Fruit fly (Drosophila melanogaster): ENCODE measurements around the gene Drs.
A peak's percentile ranks its signal among the peaks of the same experiment; 100 is the strongest.

Gene Drs

DNA sequence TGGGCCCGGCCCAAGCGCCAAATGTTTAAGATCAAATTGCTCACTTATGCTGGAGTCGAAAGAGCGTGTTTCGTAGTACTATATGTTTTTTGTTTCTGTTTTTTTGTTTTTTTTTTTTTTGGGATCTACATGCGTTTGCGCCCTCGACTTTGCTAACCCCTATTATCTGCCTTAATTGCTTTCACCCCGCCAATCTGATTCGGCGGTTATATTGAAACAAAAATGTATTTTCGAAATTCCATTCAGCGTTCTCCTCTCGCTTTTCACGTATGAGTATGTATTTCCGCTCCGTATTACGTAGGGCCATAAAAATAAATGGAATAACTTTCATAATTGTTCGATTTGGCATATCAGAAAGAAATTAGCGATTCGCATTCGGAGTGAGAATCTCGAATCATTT lies 36.2 kb downstream of the Drs start:
- TF ChIP-seq Clk (GFP tag; optimal IDR thresholded peaks at IDR 0.05): no peak
- TF ChIP-seq CG7045 (GFP tag; optimal IDR thresholded peaks at IDR 0.05): no peak
- no peak for TF ChIP-seq CG1620 (GFP tag; optimal IDR thresholded peaks at IDR 0.05)
- TF ChIP-seq CG12768 (GFP tag; optimal IDR thresholded peaks at IDR 0.05): no peak
- no peak for TF ChIP-seq CG7101 (tag; optimal IDR thresholded peaks at IDR 0.05)
- no peak for TF ChIP-seq CG14711 (tag; optimal IDR thresholded peaks at IDR 0.05)
- no peak for TF ChIP-seq bab1 (GFP tag; optimal IDR thresholded peaks at IDR 0.05)

DNA sequence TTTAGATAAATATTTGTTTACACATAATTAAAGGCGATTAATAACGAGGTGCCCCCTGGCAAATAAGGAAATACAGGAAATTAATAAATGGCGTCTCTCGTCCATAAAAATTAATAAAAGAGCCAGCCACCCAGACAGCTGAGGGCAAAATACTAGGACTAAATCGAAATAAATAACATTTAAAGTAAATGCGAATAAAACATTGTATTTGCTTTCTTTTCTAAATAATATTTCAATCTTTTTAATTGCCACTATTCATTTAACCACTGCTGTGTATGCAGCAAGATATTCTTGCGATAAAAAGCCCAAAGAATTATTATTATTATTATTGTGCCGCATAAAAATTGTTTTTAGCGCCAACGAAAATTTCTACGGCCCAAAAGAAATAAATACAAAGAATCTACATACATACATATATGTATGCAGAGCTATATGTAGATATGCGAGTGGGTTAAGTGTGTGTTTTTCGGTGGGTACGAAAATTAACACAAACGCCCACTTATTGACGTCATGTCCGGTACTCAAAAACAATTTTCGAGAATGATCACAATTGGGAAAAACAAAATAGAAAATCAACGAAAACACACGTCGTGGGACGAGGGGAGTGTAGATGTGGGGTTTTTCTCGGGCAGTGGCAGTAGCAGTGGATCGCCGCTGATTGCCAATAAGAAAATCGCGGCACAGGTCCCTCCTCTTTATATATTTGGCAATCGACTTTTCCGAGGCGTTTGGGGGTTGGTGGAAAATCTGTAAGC lies 37.1 kb downstream of the Drs start:
- no peak for TF ChIP-seq CG11617 (GFP tag; optimal IDR thresholded peaks at IDR 0.05)
- TF ChIP-seq cic (GFP tag; optimal IDR thresholded peaks at IDR 0.05): no peak
- TF ChIP-seq tj (GFP tag; optimal IDR thresholded peaks at IDR 0.05): no peak
- no peak for TF ChIP-seq pad (GFP tag; optimal IDR thresholded peaks at IDR 0.05)
- TF ChIP-seq kay (GFP tag; ENCODE audit: borderline replicate concordance): no peak
- TF ChIP-seq CG14711 (tag; optimal IDR thresholded peaks at IDR 0.05): no peak
- no peak for TF ChIP-seq CG1620 (GFP tag; optimal IDR thresholded peaks at IDR 0.05)
- no peak for TF ChIP-seq ovo (GFP tag; optimal IDR thresholded peaks at IDR 0.05)
- no peak for TF ChIP-seq cnc (optimal IDR thresholded peaks at IDR 0.05)

DNA sequence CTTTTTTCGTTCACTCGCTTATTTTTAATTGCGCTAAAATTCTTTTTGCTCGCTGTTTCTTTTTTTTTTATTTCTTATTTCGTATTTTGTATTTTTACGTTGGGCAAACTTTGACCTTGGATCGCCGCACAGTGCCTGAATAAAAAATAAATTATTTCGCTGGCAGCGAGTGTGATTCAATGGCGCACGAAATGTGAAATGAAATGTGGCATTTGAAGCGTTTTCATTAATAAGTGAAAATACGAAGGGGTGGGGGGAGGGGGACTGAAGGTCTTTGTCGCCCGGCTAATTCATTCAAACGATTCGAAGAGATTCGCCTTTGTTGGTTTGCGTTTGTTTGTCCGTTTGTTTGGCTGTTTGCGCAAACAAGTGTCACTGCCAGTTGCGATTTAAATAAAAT lies 38.1 kb downstream of the Drs start:
- TF ChIP-seq cic (GFP tag; optimal IDR thresholded peaks at IDR 0.05) (no peak), CG11617 (GFP tag; optimal IDR thresholded peaks at IDR 0.05) (no peak), CG14711 (tag; optimal IDR thresholded peaks at IDR 0.05) (no peak), CG7045 (GFP tag; optimal IDR thresholded peaks at IDR 0.05) (no peak), pad (GFP tag; optimal IDR thresholded peaks at IDR 0.05) (no peak), cnc (optimal IDR thresholded peaks at IDR 0.05) (no peak), bab1 (GFP tag; optimal IDR thresholded peaks at IDR 0.05) (no peak), CG5204 (GFP tag; optimal IDR thresholded peaks at IDR 0.05) (no peak), Crg-1 (GFP tag; optimal IDR thresholded peaks at IDR 0.05) (no peak), toe (GFP tag; optimal IDR thresholded peaks at IDR 0.05) (no peak), CG33017 (tag; optimal IDR thresholded peaks at IDR 0.05) (no peak), CG7101 (tag; optimal IDR thresholded peaks at IDR 0.05) (no peak), CG1620 (GFP tag; optimal IDR thresholded peaks at IDR 0.05) (no peak), ovo (GFP tag; optimal IDR thresholded peaks at IDR 0.05) (no peak), Clk (GFP tag; optimal IDR thresholded peaks at IDR 0.05) (no peak), Mnt (GFP tag; optimal IDR thresholded peaks at IDR 0.05) (no peak), kay (GFP tag; ENCODE audit: borderline replicate concordance) (no peak)

DNA sequence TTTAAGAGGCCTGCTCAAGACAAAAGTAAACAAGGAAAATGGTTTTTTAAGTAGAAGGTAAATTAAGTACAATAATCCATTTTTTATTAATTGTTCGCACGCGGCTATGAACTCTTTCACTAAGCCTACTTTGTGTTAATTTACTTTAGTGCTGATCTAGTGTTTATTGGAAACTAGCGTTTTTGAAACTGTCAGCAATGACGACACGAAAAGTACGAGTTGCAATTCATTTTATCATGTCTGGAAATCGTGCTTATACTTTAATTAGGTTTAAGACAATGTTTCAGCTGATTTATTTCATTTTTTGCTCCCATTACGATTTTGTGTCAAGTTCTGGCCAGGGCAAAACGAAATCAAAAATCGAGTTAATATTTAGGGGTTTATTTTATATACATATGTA lies 38.9 kb downstream of the Drs start:
- no peak for TF ChIP-seq CG7045 (GFP tag; optimal IDR thresholded peaks at IDR 0.05)
- TF ChIP-seq Hr96 (GFP tag; optimal IDR thresholded peaks at IDR 0.05): no peak
- TF ChIP-seq CG7101 (tag; optimal IDR thresholded peaks at IDR 0.05): no peak
- TF ChIP-seq tj (GFP tag; optimal IDR thresholded peaks at IDR 0.05): peak; percentile 73
- TF ChIP-seq kay (GFP tag; ENCODE audit: borderline replicate concordance): peak; percentile 70
- TF ChIP-seq pad (GFP tag; optimal IDR thresholded peaks at IDR 0.05): no peak
- no peak for TF ChIP-seq ovo (GFP tag; optimal IDR thresholded peaks at IDR 0.05)
- no peak for TF ChIP-seq cic (GFP tag; optimal IDR thresholded peaks at IDR 0.05)
- no peak for TF ChIP-seq Clk (GFP tag; optimal IDR thresholded peaks at IDR 0.05)
- no peak for TF ChIP-seq bab1 (GFP tag; optimal IDR thresholded peaks at IDR 0.05)
- no peak for TF ChIP-seq CG5204 (GFP tag; optimal IDR thresholded peaks at IDR 0.05)
- no peak for TF ChIP-seq Mnt (GFP tag; optimal IDR thresholded peaks at IDR 0.05)
- no peak for TF ChIP-seq CG1620 (GFP tag; optimal IDR thresholded peaks at IDR 0.05)

DNA sequence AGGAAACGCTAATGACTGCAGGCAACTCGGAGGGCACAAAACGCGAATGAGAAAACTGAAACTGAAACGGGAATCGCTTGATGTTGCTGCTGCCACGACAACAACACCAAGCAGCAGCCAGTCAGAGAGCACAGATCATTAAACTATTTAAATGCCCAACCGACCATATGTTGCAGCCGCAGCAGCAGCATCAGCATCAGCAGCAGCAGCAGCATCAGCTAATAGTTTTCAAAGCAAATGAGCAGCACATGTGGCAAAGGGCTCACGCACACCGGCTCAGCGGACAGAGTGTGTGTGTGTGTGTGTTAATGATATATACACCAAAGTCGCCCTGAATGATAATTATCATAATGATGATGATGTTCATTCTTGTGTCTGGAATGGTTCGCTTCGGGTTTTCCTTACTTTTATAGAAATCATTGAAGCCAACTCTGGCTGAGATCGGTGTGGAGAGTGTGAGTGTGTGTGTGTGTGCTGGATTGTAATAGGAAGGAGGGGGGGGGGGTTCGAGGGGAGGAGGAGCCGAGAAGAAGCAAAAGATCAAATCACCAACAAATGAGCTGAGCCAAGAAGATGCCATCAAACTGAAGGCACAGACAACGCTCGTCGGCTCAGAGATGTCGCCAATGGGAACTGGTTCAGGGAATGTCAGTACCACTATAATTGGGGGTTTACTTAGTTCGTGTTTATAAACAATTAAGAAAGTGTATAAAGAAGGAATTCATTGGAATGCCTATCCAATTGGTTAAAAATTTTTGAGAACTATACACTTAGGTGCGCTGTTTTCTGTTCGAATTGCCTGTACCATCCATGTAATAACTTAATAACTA lies 39.7 kb downstream of the Drs start:
- TF ChIP-seq CG7045 (GFP tag; optimal IDR thresholded peaks at IDR 0.05) (no peak), CG5204 (GFP tag; optimal IDR thresholded peaks at IDR 0.05) (no peak), toe (GFP tag; optimal IDR thresholded peaks at IDR 0.05) (no peak), CG1620 (GFP tag; optimal IDR thresholded peaks at IDR 0.05) (no peak), cic (GFP tag; optimal IDR thresholded peaks at IDR 0.05) (no peak)

DNA sequence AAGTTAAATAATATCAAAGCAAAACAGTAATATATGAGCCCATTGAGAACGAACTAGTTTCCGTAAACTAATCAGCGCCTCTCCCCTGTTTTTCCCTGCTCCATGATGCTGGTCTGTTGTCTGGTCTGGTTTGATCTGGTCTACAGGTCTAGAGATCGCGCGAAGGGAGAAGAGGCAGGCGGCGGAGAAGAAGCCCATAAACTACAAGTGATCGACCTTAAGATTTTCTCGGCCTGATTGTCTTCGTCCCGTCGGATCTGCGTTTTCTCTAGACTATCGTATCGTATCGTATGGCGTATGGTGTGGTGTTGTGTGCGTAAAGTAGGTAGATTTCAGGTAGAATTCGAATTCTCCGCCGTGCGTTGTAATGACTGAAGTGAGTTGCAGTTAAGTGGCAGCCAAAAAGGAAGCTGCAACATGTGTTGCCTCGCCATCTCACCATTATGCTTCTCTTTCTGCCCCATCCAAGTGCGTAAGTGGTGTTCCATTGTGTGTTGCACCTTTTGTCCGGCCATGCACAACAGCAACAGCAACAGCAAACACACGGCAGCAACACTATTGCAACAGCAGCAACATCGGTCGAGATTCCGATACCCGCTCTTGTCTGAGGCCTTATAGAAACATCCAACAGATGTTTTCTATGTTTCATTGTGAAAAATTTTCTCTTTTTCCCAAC lies 40.4 kb downstream of the Drs start:
- TF ChIP-seq Crg-1 (GFP tag; optimal IDR thresholded peaks at IDR 0.05): no peak
- no peak for TF ChIP-seq tj (GFP tag; optimal IDR thresholded peaks at IDR 0.05)
- TF ChIP-seq CG5204 (GFP tag; optimal IDR thresholded peaks at IDR 0.05): no peak
- TF ChIP-seq bab1 (GFP tag; optimal IDR thresholded peaks at IDR 0.05): no peak
- TF ChIP-seq CG1620 (GFP tag; optimal IDR thresholded peaks at IDR 0.05): no peak
- TF ChIP-seq Mnt (GFP tag; optimal IDR thresholded peaks at IDR 0.05): no peak
